Worm (Caenorhabditis elegans): ENCODE data around the gene C14A4.9.

DNA sequence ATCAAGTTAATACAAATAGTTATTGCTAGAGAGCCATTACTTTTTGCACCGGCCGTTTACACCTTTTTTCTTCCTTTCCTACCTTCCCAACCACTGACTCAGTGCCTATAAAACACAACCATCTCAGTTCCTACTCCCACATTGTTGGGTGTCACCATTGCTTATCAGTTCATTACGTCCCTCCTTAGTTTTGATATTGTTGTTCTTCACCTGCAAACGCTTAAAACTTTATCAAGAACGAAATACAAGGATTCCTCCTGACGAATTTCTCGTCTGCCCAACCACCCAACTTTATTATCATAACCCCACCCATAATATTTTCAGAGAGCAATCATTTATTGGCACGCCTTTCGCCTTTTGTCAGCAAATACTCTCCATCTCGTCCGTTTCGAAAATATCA is 27.9 kb downstream of the C14A4.9 start:
- no peak for TF ChIP-seq elt-3 (tag; optimal IDR thresholded peaks at IDR 0.05)
- TF ChIP-seq aly-2 (tag; optimal IDR thresholded peaks at IDR 0.05) = no peak
- no peak for TF ChIP-seq lin-39 (tag; optimal IDR thresholded peaks at IDR 0.05)
- TF ChIP-seq zag-1 (tag; optimal IDR thresholded peaks at IDR 0.05) = no peak

Measured in whole organism, L2 larva.